Worm (Caenorhabditis elegans) whole organism, L4 larva: ENCODE results near the gene cpt-5.
A peak's percentile ranks its signal among the peaks of the same experiment; 100 is the strongest.

ENCODE experiments used
- D1046.2 ChIP-seq: fragments of 200-800 bp; sonication (Bioruptor generic); IDR thresholded peaks from 2 replicates; pipeline ENCODE4 v1.3.6; 2022; ENCODE audit warnings: missing genetic modification characterization, missing compliant biosample characterization
- F26F4.8 ChIP-seq: fragments of 200-800 bp; sonication (Bioruptor generic); conservative IDR thresholded peaks from 2 replicates; pipeline ENCODE4 v1.3.6; 2022; ENCODE audit warnings: missing genetic modification characterization, missing compliant biosample characterization
- Y48G9A.11 ChIP-seq: fragments of 200-800 bp; sonication (Bioruptor generic); IDR thresholded peaks from 2 replicates; pipeline ENCODE4 v1.3.6; 2022; ENCODE audit warnings: missing genetic modification reagents, missing genetic modification characterization, missing compliant biosample characterization
- ZK337.2 ChIP-seq: fragments of 200-800 bp; sonication (Bioruptor generic); IDR thresholded peaks from 2 replicates; pipeline ENCODE4 v1.3.6; 2022; ENCODE audit warnings: missing genetic modification reagents, missing genetic modification characterization, missing compliant biosample characterization
- aha-1 ChIP-seq: fragments of 150-350 bp; peaks from one replicate; lab custom pipeline; 2014; ENCODE audit warnings: missing biosample characterization, missing genetic modification characterization
- ama-1 ChIP-seq: fragments of 150-350 bp; optimal IDR thresholded peaks from 2 replicates; lab custom pipeline; 2014; ENCODE audit warnings: inconsistent platforms, mixed read lengths
- attf-4 ChIP-seq: sonication (generic microtip); optimal IDR thresholded peaks from 3 replicates; lab custom pipeline; 2017; ENCODE audit warnings: missing biosample characterization, missing genetic modification characterization
- ceh-20 ChIP-seq: fragments of 200-800 bp; sonication (Bioruptor generic); IDR thresholded peaks from 2 replicates; pipeline ENCODE4 v1.3.6; 2022; ENCODE audit warnings: missing genetic modification reagents, missing genetic modification characterization, missing compliant biosample characterization
- ceh-28 ChIP-seq: fragments of 150-350 bp; optimal IDR thresholded peaks from 2 replicates; lab custom pipeline; 2014; ENCODE audit warnings: missing biosample characterization, missing genetic modification reagents, missing genetic modification characterization
- ceh-32 ChIP-seq: sonication (generic microtip); optimal IDR thresholded peaks from 2 replicates; lab custom pipeline; 2016; ENCODE audit warnings: mild to moderate bottlenecking, missing genetic modification characterization, missing compliant biosample characterization; ENCODE audit not compliant: poor library complexity
- cey-2 ChIP-seq: sonication (generic microtip); optimal IDR thresholded peaks from 3 replicates; lab custom pipeline; 2017; ENCODE audit warnings: missing genetic modification characterization, mild to moderate bottlenecking, missing compliant biosample characterization, antibody characterized with exemption, borderline replicate concordance; ENCODE audit not compliant: insufficient read depth
- dmd-6 ChIP-seq: fragments of 200-800 bp; sonication (Bioruptor generic); IDR thresholded peaks from 2 replicates; pipeline ENCODE4 v1.3.6; 2022; ENCODE audit warnings: missing genetic modification reagents, missing genetic modification characterization, missing compliant biosample characterization
- dmd-9 ChIP-seq: fragments of 200-800 bp; sonication (Bioruptor generic); IDR thresholded peaks from 2 replicates; pipeline ENCODE4 v1.3.6; 2022; ENCODE audit warnings: missing genetic modification reagents, missing genetic modification characterization, missing compliant biosample characterization
- dpl-1 ChIP-seq: fragments of 150-350 bp; optimal IDR thresholded peaks from 2 replicates; lab custom pipeline; 2014; ENCODE audit warnings: missing biosample characterization, missing genetic modification reagents, missing genetic modification characterization
- dve-1 ChIP-seq: sonication (generic microtip); optimal IDR thresholded peaks from 2 replicates; lab custom pipeline; 2017; ENCODE audit warnings: antibody characterized with exemption, mild to moderate bottlenecking, missing genetic modification characterization, missing compliant biosample characterization; ENCODE audit not compliant: insufficient read depth
- egl-27 ChIP-seq: sonication (generic microtip); optimal IDR thresholded peaks from 3 replicates; lab custom pipeline; 2017; ENCODE audit warnings: missing biosample characterization, missing genetic modification reagents, missing genetic modification characterization
- egl-43 ChIP-seq: fragments of 200-800 bp; sonication (Bioruptor generic); IDR thresholded peaks from 2 replicates; pipeline ENCODE4 v1.3.6; 2022; ENCODE audit warnings: missing genetic modification reagents, missing genetic modification characterization, missing compliant biosample characterization
- fos-1 ChIP-seq: fragments of 150-350 bp; optimal IDR thresholded peaks from 2 replicates; lab custom pipeline; 2014; ENCODE audit warnings: missing biosample characterization, missing genetic modification characterization
- hlh-11 ChIP-seq: fragments of 200-800 bp; sonication (Bioruptor generic); optimal IDR thresholded peaks from 2 replicates; lab custom pipeline; 2018; ENCODE audit warnings: mild to moderate bottlenecking, missing genetic modification characterization, missing compliant biosample characterization
- jun-1 ChIP-seq: fragments of 150-350 bp; optimal IDR thresholded peaks from 2 replicates; lab custom pipeline; 2014; ENCODE audit warnings: missing biosample characterization, missing genetic modification reagents, missing genetic modification characterization
- lim-7 ChIP-seq: fragments of 200-800 bp; sonication (Bioruptor generic); IDR thresholded peaks from 2 replicates; pipeline ENCODE4 v1.3.6; 2022; ENCODE audit warnings: missing genetic modification characterization, missing compliant biosample characterization
- lin-1 ChIP-seq: fragments of 200-800 bp; sonication (Bioruptor generic); IDR thresholded peaks from 2 replicates; pipeline ENCODE4 v1.3.6; 2022; ENCODE audit warnings: missing genetic modification reagents, missing genetic modification characterization, missing compliant biosample characterization
- lin-15B ChIP-seq: fragments of 150-350 bp; sonication (generic microtip); optimal IDR thresholded peaks from 3 replicates; lab custom pipeline; 2014; ENCODE audit warnings: missing biosample characterization, missing genetic modification characterization
- lin-29 ChIP-seq: fragments of 200-800 bp; sonication (Bioruptor generic); IDR thresholded peaks from 2 replicates; pipeline ENCODE4 v1.3.6; 2022; ENCODE audit warnings: missing genetic modification reagents, missing genetic modification characterization, missing compliant biosample characterization
- lin-38 ChIP-seq: fragments of 200-800 bp; sonication (Bioruptor generic); IDR thresholded peaks from 2 replicates; pipeline ENCODE4 v1.3.6; 2022; ENCODE audit warnings: missing genetic modification reagents, missing genetic modification characterization, missing compliant biosample characterization
- lir-3 ChIP-seq: sonication (generic microtip); optimal IDR thresholded peaks from 2 replicates; lab custom pipeline; 2016; ENCODE audit warnings: mild to moderate bottlenecking, missing genetic modification characterization, missing compliant biosample characterization
- madf-9 ChIP-seq: fragments of 200-800 bp; sonication (Bioruptor generic); conservative IDR thresholded peaks from 2 replicates; pipeline ENCODE4 v1.3.6; 2022; ENCODE audit warnings: missing genetic modification reagents, missing genetic modification characterization, missing compliant biosample characterization
- mes-2 ChIP-seq: sonication (generic microtip); optimal IDR thresholded peaks from 2 replicates; lab custom pipeline; 2016; ENCODE audit warnings: missing genotype, mild to moderate bottlenecking, missing genetic modification characterization, missing compliant biosample characterization; ENCODE audit not compliant: poor library complexity, severe bottlenecking
- mxl-3 ChIP-seq: fragments of 200-800 bp; sonication (Bioruptor generic); optimal IDR thresholded peaks from 2 replicates; lab custom pipeline; 2018; ENCODE audit warnings: mild to moderate bottlenecking, missing genetic modification characterization, missing compliant biosample characterization
- nhr-10 ChIP-seq: fragments of 150-350 bp; optimal IDR thresholded peaks from 2 replicates; lab custom pipeline; 2014; ENCODE audit warnings: missing biosample characterization, missing genetic modification characterization
- nhr-11 ChIP-seq: fragments of 150-350 bp; optimal IDR thresholded peaks from 2 replicates; lab custom pipeline; 2014; ENCODE audit warnings: missing biosample characterization, missing genetic modification characterization
- nhr-111 ChIP-seq: fragments of 200-800 bp; sonication (Bioruptor generic); optimal IDR thresholded peaks from 2 replicates; lab custom pipeline; 2018; ENCODE audit warnings: mild to moderate bottlenecking, missing genetic modification characterization, missing compliant biosample characterization
- nhr-237 ChIP-seq: sonication (generic microtip); optimal IDR thresholded peaks from 2 replicates; lab custom pipeline; 2017; ENCODE audit warnings: missing biosample characterization, missing genetic modification characterization
- nhr-25 ChIP-seq: sonication (generic microtip); optimal IDR thresholded peaks from 2 replicates; lab custom pipeline; 2017; ENCODE audit warnings: missing genetic modification characterization, mild to moderate bottlenecking, missing compliant biosample characterization, antibody characterized with exemption, moderate library complexity, borderline replicate concordance; ENCODE audit not compliant: insufficient read depth
- nhr-28 ChIP-seq: fragments of 150-350 bp; optimal IDR thresholded peaks from 2 replicates; lab custom pipeline; 2014; ENCODE audit warnings: missing biosample characterization, missing genetic modification characterization
- nhr-41 ChIP-seq: fragments of 200-800 bp; sonication (Bioruptor generic); IDR thresholded peaks from 2 replicates; pipeline ENCODE4 v1.3.6; 2022; ENCODE audit warnings: missing genetic modification reagents, missing genetic modification characterization, missing compliant biosample characterization
- nhr-42 ChIP-seq: fragments of 200-800 bp; sonication (Bioruptor generic); IDR thresholded peaks from 2 replicates; pipeline ENCODE4 v1.3.6; 2022; ENCODE audit warnings: missing genetic modification characterization, missing compliant biosample characterization
- nhr-76 ChIP-seq: fragments of 150-350 bp; optimal IDR thresholded peaks from 2 replicates; lab custom pipeline; 2014; ENCODE audit warnings: missing biosample characterization, missing genetic modification characterization
- pqm-1 ChIP-seq: sonication (generic microtip); optimal IDR thresholded peaks from 2 replicates; lab custom pipeline; 2017; ENCODE audit warnings: missing biosample characterization, missing genetic modification characterization
- set-16 ChIP-seq: fragments of 200-800 bp; sonication (Bioruptor generic); IDR thresholded peaks from 2 replicates; pipeline ENCODE4 v1.3.6; 2022; ENCODE audit warnings: missing genetic modification reagents, missing genetic modification characterization, missing compliant biosample characterization
- skn-1 ChIP-seq: fragments of 150-350 bp; optimal IDR thresholded peaks from 2 replicates; lab custom pipeline; 2014; ENCODE audit warnings: missing biosample characterization, missing genetic modification characterization
- snpc-1.2 ChIP-seq: fragments of 200-800 bp; sonication (Bioruptor generic); IDR thresholded peaks from 2 replicates; pipeline ENCODE4 v1.3.6; 2022; ENCODE audit warnings: missing genetic modification reagents, missing genetic modification characterization, missing compliant biosample characterization
- unc-62 ChIP-seq, 3 experiments: fragments of 150-350 bp in 1 of 3; sonication (generic microtip); optimal IDR thresholded peaks in 2 of 3; peaks in 1 of 3; 1 replicate in 1 of 3; 2 replicates in 2 of 3; lab custom pipeline; 2014 to 2017; ENCODE audit warnings: missing biosample characterization in 3 of 3, missing genetic modification characterization in 3 of 3, missing genetic modification reagents in 3 of 3, missing genotype in 1 of 3
- zag-1 ChIP-seq: fragments of 150-350 bp; optimal IDR thresholded peaks from 2 replicates; lab custom pipeline; 2014; ENCODE audit warnings: missing biosample characterization, missing genetic modification characterization
- zip-11 ChIP-seq: fragments of 200-800 bp; sonication (Bioruptor generic); IDR thresholded peaks from 2 replicates; pipeline ENCODE4 v1.3.6; 2022; ENCODE audit warnings: missing genetic modification characterization, missing compliant biosample characterization
- ztf-11 ChIP-seq: fragments of 150-350 bp; optimal IDR thresholded peaks from 2 replicates; lab custom pipeline; 2014; ENCODE audit warnings: missing biosample characterization, missing genetic modification characterization

cpt-5 gene

ce11 chrV:13908120-13908915, 35.3 kb downstream of the cpt-5 start (continued):
- TF ChIP-seq zag-1 (tag; lab: Kevin White, UChicago): no peak
- TF ChIP-seq ama-1 (lab: Kevin White, UChicago): no peak
- no peak for TF ChIP-seq jun-1
- peak; percentile 72 for TF ChIP-seq aha-1
- TF ChIP-seq dmd-6 (GFP tag; lab: Robert Waterston, UW): no peak
- no peak for TF ChIP-seq lin-15B (tag; lab: Kevin White, UChicago)
- TF ChIP-seq mes-2: peak; percentile 29
- 0 out of 2 replicates have a peak, but pooled peaks have one; percentile 24 for TF ChIP-seq Y48G9A.11 (GFP tag; lab: Robert Waterston, UW)
- no peak for TF ChIP-seq F26F4.8 (GFP tag; lab: Robert Waterston, UW)
- no peak for TF ChIP-seq dpl-1 (GFP tag; lab: Kevin White, UChicago)
- no peak for TF ChIP-seq dve-1 (tag; lab: Kevin White, UChicago)
- TF ChIP-seq nhr-111 (GFP tag; lab: Kevin White, UChicago): no peak
- no peak for TF ChIP-seq ztf-11 (tag; lab: Kevin White, UChicago)
- TF ChIP-seq madf-9 (GFP tag; lab: Robert Waterston, UW): no peak
- TF ChIP-seq ZK337.2 (GFP tag; lab: Robert Waterston, UW): no peak
- TF ChIP-seq nhr-237 (tag; lab: Kevin White, UChicago): no peak
- no peak for TF ChIP-seq lin-29
- no peak for TF ChIP-seq egl-43 (GFP tag; lab: Robert Waterston, UW)
- TF ChIP-seq ceh-28 (tag; lab: Kevin White, UChicago): no peak
- TF ChIP-seq snpc-1.2 (GFP tag; lab: Robert Waterston, UW): 0 out of 2 replicates have a peak, but pooled peaks have one; percentile 6
- TF ChIP-seq D1046.2 (GFP tag; lab: Robert Waterston, UW): no peak
- TF ChIP-seq hlh-11: no peak

ce11 chrV:13908916-13909176, 35.9 kb downstream of the cpt-5 start, which contains the start of gene C06B3.6:
Gene C06B3.6 (minus strand): TSS chrV:13908967.
- TF ChIP-seq lin-15B (tag; lab: Kevin White, UChicago) (no peak), madf-9 (GFP tag; lab: Robert Waterston, UW) (0 out of 2 replicates have a peak, but pooled peaks have one; percentile 6), ama-1 (lab: Kevin White, UChicago) (peak; percentile 64), aha-1 (peak; percentile 95)

ce11 chrV:13909400-13909799, 36.4 kb downstream of the cpt-5 start, which contains the start of gene C06B3.7:
Gene C06B3.7 (plus strand): TSS chrV:13909686.
- peak; percentile 73 for TF ChIP-seq fos-1 (tag; lab: Kevin White, UChicago)
- no peak for TF ChIP-seq set-16
- peak; percentile 52 for TF ChIP-seq nhr-25
- TF ChIP-seq madf-9 (GFP tag; lab: Robert Waterston, UW): no peak
- TF ChIP-seq zip-11 (GFP tag; lab: Robert Waterston, UW): no peak
- no peak for TF ChIP-seq lir-3 (tag; lab: Kevin White, UChicago)
- TF ChIP-seq lim-7 (GFP tag; lab: Robert Waterston, UW): no peak
- TF ChIP-seq lin-1 (GFP tag; lab: Robert Waterston, UW): peak; percentile 16; the same call in 1 of the 2 replicates
- no peak for TF ChIP-seq ceh-32 (tag; lab: Kevin White, UChicago)
- TF ChIP-seq lin-38 (GFP tag; lab: Robert Waterston, UW): no peak
- peak; percentile 98 for TF ChIP-seq nhr-11 (tag; lab: Kevin White, UChicago)
- no peak for TF ChIP-seq skn-1 (tag; lab: Kevin White, UChicago)
- no peak for TF ChIP-seq nhr-42 (GFP tag; lab: Robert Waterston, UW)
- peak; percentile 95 for TF ChIP-seq nhr-28
- TF ChIP-seq nhr-76 (tag; lab: Kevin White, UChicago): no peak
- no peak for TF ChIP-seq nhr-41 (GFP tag; lab: Robert Waterston, UW)
- TF ChIP-seq egl-27: no peak
- peak; percentile 57 for TF ChIP-seq pqm-1 (tag; lab: Kevin White, UChicago)
- TF ChIP-seq dmd-9: no peak
- TF ChIP-seq unc-62 (GFP tag; optimal IDR thresholded peaks at IDR 0.05 in 1 of 2; lab: Kevin White, UChicago): peak in 1 of 2 experiments; percentile 98
- no peak for TF ChIP-seq unc-62 (tag; optimal IDR thresholded peaks at IDR 0.05; lab: Kevin White, UChicago)
- peak; percentile 65 for TF ChIP-seq cey-2
- no peak for TF ChIP-seq D1046.2 (GFP tag; lab: Robert Waterston, UW)
- TF ChIP-seq mxl-3 (GFP tag; lab: Kevin White, UChicago): peak; percentile 47
- peak; percentile 99 for TF ChIP-seq aha-1
- TF ChIP-seq ceh-20 (GFP tag; lab: Robert Waterston, UW): no peak
- TF ChIP-seq attf-4 (tag; lab: Kevin White, UChicago): no peak
- peak; percentile 78 for TF ChIP-seq nhr-10 (tag; lab: Kevin White, UChicago)
